Worm (Caenorhabditis elegans): ENCODE data around the gene tra-1.
A peak's percentile ranks its signal among the peaks of the same experiment; 100 is the strongest.

The tra-1 gene

DNA sequence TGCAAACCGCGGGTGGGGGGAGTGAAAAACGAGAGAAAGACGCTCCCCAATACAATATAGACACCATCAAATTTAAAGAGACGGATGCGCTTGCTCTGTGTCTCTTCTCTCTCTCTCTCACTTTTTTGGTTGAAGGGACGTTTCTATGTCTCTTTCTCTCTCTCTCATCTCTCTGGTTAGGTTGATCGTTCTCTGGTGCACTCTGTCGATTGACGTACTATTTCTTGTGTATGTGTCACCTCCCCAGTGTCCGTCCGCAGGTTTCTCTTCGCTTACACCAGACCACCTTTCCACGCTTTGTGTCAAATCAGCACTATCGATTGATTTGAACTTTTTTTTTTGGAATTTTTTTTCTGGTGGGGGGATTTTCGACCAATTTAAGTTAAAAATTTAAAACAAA is 48.4 kb upstream of the tra-1 start (continued):
- TF ChIP-seq repo-1 (tag; optimal IDR thresholded peaks at IDR 0.05) (no peak), madf-8 (GFP tag; conservative IDR thresholded peaks at IDR 0.05) (no peak), fkh-3 (tag; optimal IDR thresholded peaks at IDR 0.05) (no peak), somi-1 (GFP tag; optimal IDR thresholded peaks at IDR 0.05) (peak; percentile 38), ama-1 (optimal IDR thresholded peaks at IDR 0.05) (no peak), ama-1 (GFP tag; optimal IDR thresholded peaks at IDR 0.05) (no peak), mes-4 (tag; optimal IDR thresholded peaks at IDR 0.05) (no peak), ceh-79 (tag; optimal IDR thresholded peaks at IDR 0.05) (no peak), B0019.2 (GFP tag; conservative IDR thresholded peaks at IDR 0.05) (no peak), hlh-12 (tag; optimal IDR thresholded peaks at IDR 0.05) (no peak), mcd-1 (GFP tag; IDR thresholded peaks at IDR 0.05) (no peak), rpc-1 (optimal IDR thresholded peaks at IDR 0.05) (no peak), rpc-1 (tag; optimal IDR thresholded peaks at IDR 0.05) (no peak), tbp1 (GFP tag; optimal IDR thresholded peaks at IDR 0.05) (peak; percentile 38), ZK185.1 (tag; optimal IDR thresholded peaks at IDR 0.05; ENCODE audit: poor library complexity, severe bottlenecking) (peak; percentile 69), ets-4 (GFP tag; optimal IDR thresholded peaks at IDR 0.05) (no peak), K11D2.4 (GFP tag; IDR thresholded peaks at IDR 0.05) (no peak), ceh-58 (GFP tag; IDR thresholded peaks at IDR 0.05) (no peak), gei-17 (GFP tag; optimal IDR thresholded peaks at IDR 0.05) (no peak), lsy-27 (tag; optimal IDR thresholded peaks at IDR 0.05; ENCODE audit: borderline replicate concordance, insufficient read depth) (no peak), tbx-9 (tag; optimal IDR thresholded peaks at IDR 0.05; ENCODE audit: borderline replicate concordance) (no peak), egrh-3 (GFP tag; IDR thresholded peaks at IDR 0.05) (no peak), madf-6 (GFP tag; IDR thresholded peaks at IDR 0.05) (no peak), Y79H2A.3 (GFP tag; conservative IDR thresholded peaks at IDR 0.05) (no peak), let-607 (tag; optimal IDR thresholded peaks at IDR 0.05) (peak; percentile 38 to 57), atf-7 (tag; optimal IDR thresholded peaks at IDR 0.05) (peak; percentile 42), rec-8 (tag; optimal IDR thresholded peaks at IDR 0.05) (no peak), nhr-90 (tag; optimal IDR thresholded peaks at IDR 0.05) (peak; percentile 37), dpff-1 (tag; optimal IDR thresholded peaks at IDR 0.05) (no peak), bed-2 (GFP tag; IDR thresholded peaks at IDR 0.05) (no peak), F57A8.1 (GFP tag; optimal IDR thresholded peaks at IDR 0.05) (no peak), xnd-1 (tag; optimal IDR thresholded peaks at IDR 0.05) (no peak), lag-1 (GFP tag; IDR thresholded peaks at IDR 0.05) (no peak), unc-62 (GFP tag; optimal IDR thresholded peaks at IDR 0.05) (peak; percentile 45), B0261.1 (tag; optimal IDR thresholded peaks at IDR 0.05) (no peak), F23B12.7 (tag; optimal IDR thresholded peaks at IDR 0.05; ENCODE audit: insufficient read depth) (peak; percentile 71), ekl-4 (GFP tag; IDR thresholded peaks at IDR 0.05) (no peak), mel-28 (tag; optimal IDR thresholded peaks at IDR 0.05; ENCODE audit: borderline replicate concordance) (no peak), snpc-3.4 (tag; optimal IDR thresholded peaks at IDR 0.05) (no peak), let-526 (GFP tag; IDR thresholded peaks at IDR 0.05) (no peak), F33H1.4 (GFP tag; IDR thresholded peaks at IDR 0.05) (no peak), ztf-26 (tag; optimal IDR thresholded peaks at IDR 0.05) (no peak), hmg-1.2 (GFP tag; IDR thresholded peaks at IDR 0.05) (peak; percentile 54; the same call in 1 of the 2 replicates), madf-10 (tag; optimal IDR thresholded peaks at IDR 0.05) (peak; percentile 56), nhr-80 (tag; optimal IDR thresholded peaks at IDR 0.05) (peak; percentile 89), dox-1 (GFP tag; IDR thresholded peaks at IDR 0.05) (peak; percentile 81), chd-7 (tag; optimal IDR thresholded peaks at IDR 0.05) (no peak), F37B4.10 (GFP tag; IDR thresholded peaks at IDR 0.05) (no peak), T26A5.8 (tag; optimal IDR thresholded peaks at IDR 0.05) (no peak)

All from whole organism, young adult.